Fruit fly (Drosophila melanogaster) whole organism, embryonic: ENCODE data around the gene RhoBTB.
A peak's percentile ranks its signal among the peaks of the same experiment; 100 is the strongest.

Experiments
- Atf3 ChIP-seq: fragments of 200-800 bp; sonication (Bioruptor generic); optimal IDR thresholded peaks from 3 replicates; lab custom pipeline; 2016; ENCODE audit warnings: missing biosample characterization, missing genetic modification characterization
- B-H2 ChIP-seq: fragments of 200-800 bp; sonication (Bioruptor generic); optimal IDR thresholded peaks from 2 replicates; lab custom pipeline; 2018; ENCODE audit warnings: missing biosample characterization, mild to moderate bottlenecking, missing genetic modification characterization
- BEAF-32 ChIP-seq: fragments of 200-800 bp; sonication (Bioruptor generic); optimal IDR thresholded peaks from 3 replicates; lab custom pipeline; 2017; ENCODE audit warnings: missing biosample characterization, missing genetic modification characterization, mild to moderate bottlenecking, moderate library complexity, missing genetic modification reagents
- CG10462 ChIP-seq: fragments of 200-800 bp; sonication (Bioruptor generic); optimal IDR thresholded peaks from 2 replicates; lab custom pipeline; 2016; ENCODE audit warnings: missing biosample characterization, missing genetic modification characterization
- CG10959 ChIP-seq: fragments of 200-800 bp; sonication (Bioruptor generic); IDR thresholded peaks from 2 replicates; pipeline ENCODE4 v1.3.6; 2022; ENCODE audit warnings: missing biosample characterization, missing genetic modification characterization
- CG14441 ChIP-seq: fragments of 200-800 bp; sonication (Bioruptor generic); IDR thresholded peaks from 2 replicates; pipeline ENCODE4 v1.3.6; 2022; ENCODE audit warnings: missing biosample characterization, missing genetic modification characterization
- CG15073 ChIP-seq: fragments of 200-800 bp; sonication (Bioruptor generic); optimal IDR thresholded peaks from 2 replicates; lab custom pipeline; 2016; ENCODE audit warnings: missing biosample characterization, missing genetic modification characterization
- CG15479 ChIP-seq: fragments of 200-800 bp; sonication (Bioruptor generic); optimal IDR thresholded peaks from 3 replicates; lab custom pipeline; 2019; ENCODE audit warnings: missing biosample characterization, mild to moderate bottlenecking, missing genetic modification characterization, moderate library complexity
- CG16813 ChIP-seq: fragments of 200-800 bp; sonication (Bioruptor generic); IDR thresholded peaks from 3 replicates; pipeline ENCODE4 v1.3.6; 2022; ENCODE audit warnings: missing biosample characterization, missing genetic modification characterization; ENCODE audit not compliant: partially characterized antibody
- CG17612 ChIP-seq: fragments of 200-800 bp; sonication (Bioruptor generic); IDR thresholded peaks from 2 replicates; pipeline ENCODE4 v1.3.6; 2022; ENCODE audit warnings: missing biosample characterization, missing genetic modification characterization
- CG2875 ChIP-seq: fragments of 200-800 bp; sonication (Bioruptor generic); optimal IDR thresholded peaks from 2 replicates; lab custom pipeline; 2017; ENCODE audit warnings: missing biosample characterization, mild to moderate bottlenecking, missing genetic modification characterization, missing genetic modification reagents
- CG31388 ChIP-seq: fragments of 200-800 bp; sonication (Bioruptor generic); optimal IDR thresholded peaks from 2 replicates; lab custom pipeline; 2016; ENCODE audit warnings: missing biosample characterization, missing genetic modification characterization
- CG33213 ChIP-seq: fragments of 200-800 bp; sonication (Bioruptor generic); optimal IDR thresholded peaks from 3 replicates; lab custom pipeline; 2016; ENCODE audit warnings: missing biosample characterization, missing genetic modification characterization
- CG3995 ChIP-seq: fragments of 200-800 bp; sonication (Bioruptor generic); optimal IDR thresholded peaks from 3 replicates; lab custom pipeline; 2016; ENCODE audit warnings: missing biosample characterization, missing genetic modification characterization
- CG43689 ChIP-seq: fragments of 200-800 bp; sonication (Bioruptor generic); IDR thresholded peaks from 2 replicates; pipeline ENCODE4 v1.3.6; 2022; ENCODE audit warnings: missing biosample characterization, missing genetic modification characterization
- CG5180 ChIP-seq: fragments of 200-800 bp; sonication (Bioruptor generic); optimal IDR thresholded peaks from 3 replicates; lab custom pipeline; 2017; ENCODE audit warnings: missing biosample characterization, missing genetic modification characterization, mild to moderate bottlenecking, moderate library complexity, missing genetic modification reagents
- CG5245 ChIP-seq: fragments of 200-800 bp; sonication (Bioruptor generic); optimal IDR thresholded peaks from 3 replicates; lab custom pipeline; 2016; ENCODE audit warnings: missing biosample characterization, missing genetic modification characterization
- CG6254 ChIP-seq: fragments of 200-800 bp; sonication (Bioruptor generic); optimal IDR thresholded peaks from 3 replicates; lab custom pipeline; 2017; ENCODE audit warnings: mild to moderate bottlenecking, missing biosample characterization, missing genetic modification reagents, missing genetic modification characterization
- CG6654 ChIP-seq: fragments of 200-800 bp; sonication (Bioruptor generic); optimal IDR thresholded peaks from 2 replicates; lab custom pipeline; 2017; ENCODE audit warnings: missing biosample characterization, mild to moderate bottlenecking, missing genetic modification characterization
- CG8944 ChIP-seq: fragments of 200-800 bp; sonication (Bioruptor generic); optimal IDR thresholded peaks from 3 replicates; lab custom pipeline; 2016; ENCODE audit warnings: missing biosample characterization, missing genetic modification characterization
- CG9437 ChIP-seq: fragments of 200-800 bp; sonication (Bioruptor generic); optimal IDR thresholded peaks from 2 replicates; lab custom pipeline; 2018; ENCODE audit warnings: missing biosample characterization, mild to moderate bottlenecking, missing genetic modification characterization
- Camta ChIP-seq: fragments of 200-800 bp; sonication (Bioruptor generic); optimal IDR thresholded peaks from 2 replicates; lab custom pipeline; 2016; ENCODE audit warnings: missing biosample characterization, missing genetic modification characterization
- Dbx ChIP-seq: fragments of 200-800 bp; sonication (Bioruptor generic); IDR thresholded peaks from 3 replicates; pipeline ENCODE4 v1.3.6; 2022; ENCODE audit warnings: missing biosample characterization, missing genetic modification characterization
- Dip2 ChIP-seq: fragments of 200-800 bp; sonication (Bioruptor generic); IDR thresholded peaks from 2 replicates; pipeline ENCODE4 v1.3.6; 2022; ENCODE audit warnings: missing biosample characterization, missing genetic modification characterization
- Elba2 ChIP-seq: fragments of 200-800 bp; sonication (Bioruptor generic); optimal IDR thresholded peaks from 3 replicates; lab custom pipeline; 2016; ENCODE audit warnings: missing biosample characterization, missing genetic modification characterization
- Fer1 ChIP-seq: fragments of 200-800 bp; sonication (Bioruptor generic); optimal IDR thresholded peaks from 2 replicates; lab custom pipeline; 2017; ENCODE audit warnings: missing biosample characterization, mild to moderate bottlenecking, missing genetic modification characterization
- Hand ChIP-seq: fragments of 200-800 bp; sonication (Bioruptor generic); optimal IDR thresholded peaks from 2 replicates; lab custom pipeline; 2017; ENCODE audit warnings: mild to moderate bottlenecking, missing biosample characterization, missing genetic modification reagents, missing genetic modification characterization
- Med ChIP-seq: fragments of 200-800 bp; sonication (Bioruptor generic); peaks from one replicate; lab custom pipeline; 2016; ENCODE audit warnings: missing biosample characterization, missing genetic modification characterization, mild to moderate bottlenecking, inconsistent platforms, moderate library complexity
- Nf-YB ChIP-seq: fragments of 200-800 bp; sonication (Bioruptor generic); optimal IDR thresholded peaks from 3 replicates; lab custom pipeline; 2019; ENCODE audit warnings: missing biosample characterization, mild to moderate bottlenecking, missing genetic modification characterization, moderate library complexity
- Pdp1 ChIP-seq, 2 experiments: fragments of 200-800 bp; sonication (Bioruptor generic); optimal IDR thresholded peaks; 3 replicates each; lab custom pipeline; 2016; ENCODE audit warnings: missing biosample characterization in 2 of 2, missing genetic modification characterization in 2 of 2, mild to moderate bottlenecking in 1 of 2, moderate library complexity in 1 of 2
- Ravus ChIP-seq: fragments of 200-800 bp; sonication (Bioruptor generic); IDR thresholded peaks from 2 replicates; pipeline ENCODE4 v1.3.6; 2022; ENCODE audit warnings: missing biosample characterization, missing genetic modification characterization
- Sry-β ChIP-seq: fragments of 200-800 bp; sonication (Bioruptor generic); optimal IDR thresholded peaks from 2 replicates; lab custom pipeline; 2018; ENCODE audit warnings: missing biosample characterization, mild to moderate bottlenecking, missing genetic modification characterization, moderate library complexity
- amos ChIP-seq: fragments of 200-800 bp; sonication (Bioruptor generic); IDR thresholded peaks from 2 replicates; pipeline ENCODE4 v1.3.6; 2022; ENCODE audit warnings: missing biosample characterization, missing genetic modification characterization; ENCODE audit not compliant: partially characterized antibody
- az2 ChIP-seq: fragments of 200-800 bp; sonication (Bioruptor generic); optimal IDR thresholded peaks from 3 replicates; lab custom pipeline; 2016; ENCODE audit warnings: missing biosample characterization, missing genetic modification characterization
- bab2 ChIP-seq: fragments of 200-800 bp; sonication (Bioruptor generic); optimal IDR thresholded peaks from 2 replicates; lab custom pipeline; 2016; ENCODE audit warnings: missing biosample characterization, missing genetic modification characterization
- dimm ChIP-seq: fragments of 200-800 bp; sonication (Bioruptor generic); IDR thresholded peaks from 2 replicates; pipeline ENCODE4 v1.3.6; 2022; ENCODE audit warnings: missing biosample characterization, missing genetic modification characterization
- ems ChIP-seq: fragments of 200-800 bp; sonication (Bioruptor generic); optimal IDR thresholded peaks from 3 replicates; lab custom pipeline; 2016; ENCODE audit warnings: missing biosample characterization, missing genetic modification characterization
- fd3F ChIP-seq: fragments of 200-800 bp; sonication (Bioruptor generic); optimal IDR thresholded peaks from 2 replicates; lab custom pipeline; 2018; ENCODE audit warnings: missing biosample characterization, mild to moderate bottlenecking, missing genetic modification characterization, moderate library complexity
- gcm2 ChIP-seq: fragments of 200-800 bp; sonication (Bioruptor generic); optimal IDR thresholded peaks from 2 replicates; lab custom pipeline; 2016; ENCODE audit warnings: missing biosample characterization, missing genetic modification characterization
- ken ChIP-seq: fragments of 200-800 bp; sonication (Bioruptor generic); IDR thresholded peaks from 3 replicates; pipeline ENCODE4 v1.3.6; 2022; ENCODE audit warnings: missing biosample characterization, missing genetic modification characterization
- lov ChIP-seq, 2 experiments: fragments of 200-800 bp in 1 of 2; fragments of >200 bp in 1 of 2; sonication (Bioruptor generic) in 1 of 2; IDR thresholded peaks in 1 of 2; optimal IDR thresholded peaks in 1 of 2; 2 replicates in 1 of 2; 3 replicates in 1 of 2; pipeline versions ENCODE4 v1.3.6 to Lab custom; 2017 to 2022; ENCODE audit warnings: missing biosample characterization in 1 of 2, missing genetic modification characterization in 1 of 2
- nmo ChIP-seq: fragments of 200-800 bp; sonication (Bioruptor generic); optimal IDR thresholded peaks from 2 replicates; lab custom pipeline; 2018; ENCODE audit warnings: missing biosample characterization, mild to moderate bottlenecking, missing genetic modification characterization, moderate library complexity
- pros ChIP-seq: fragments of 200-800 bp; sonication (Bioruptor generic); optimal IDR thresholded peaks from 3 replicates; lab custom pipeline; 2019; ENCODE audit warnings: missing biosample characterization, mild to moderate bottlenecking, missing genetic modification characterization, moderate library complexity
- sd ChIP-seq: fragments of 200-800 bp; sonication (Bioruptor generic); optimal IDR thresholded peaks from 3 replicates; lab custom pipeline; 2018; ENCODE audit warnings: missing biosample characterization, mild to moderate bottlenecking, missing genetic modification characterization, moderate library complexity
- sima ChIP-seq: fragments of 200-800 bp; sonication (Bioruptor generic); optimal IDR thresholded peaks from 2 replicates; lab custom pipeline; 2016; ENCODE audit warnings: missing biosample characterization, missing genetic modification characterization
- usp ChIP-seq: fragments of >200 bp; optimal IDR thresholded peaks from 2 replicates; lab custom pipeline; 2017; ENCODE audit warnings: missing biosample characterization, missing genetic modification characterization
- vvl ChIP-seq: fragments of 200-800 bp; sonication (Bioruptor generic); IDR thresholded peaks from 2 replicates; pipeline ENCODE4 v1.3.6; 2022; ENCODE audit warnings: missing biosample characterization, missing genetic modification characterization

Gene RhoBTB

dm6 chr3L:20398243-20399222 lies 22.5 kb downstream of the RhoBTB start (continued):
- TF ChIP-seq CG15479 (GFP tag; lab: Kevin White, UChicago), result no peak
- TF ChIP-seq CG17612 (GFP tag; lab: Robert Waterston, UW), result no peak
- peak; percentile 69 for TF ChIP-seq ems (GFP tag; lab: Kevin White, UChicago)
- TF ChIP-seq CG31388 (GFP tag; lab: Kevin White, UChicago), result peak; percentile 67
- peak; percentile 66 for TF ChIP-seq sd (tag; lab: Kevin White, UChicago)
- no peak for TF ChIP-seq amos (GFP tag; lab: Robert Waterston, UW)
- TF ChIP-seq CG10959 (GFP tag; lab: Robert Waterston, UW), result 0 out of 2 replicates have a peak, but pooled peaks have one; percentile 46
- TF ChIP-seq Med (GFP tag; lab: Kevin White, UChicago), result peak; percentile 93
- TF ChIP-seq Camta (GFP tag; lab: Kevin White, UChicago), result peak; percentile 60
- TF ChIP-seq Atf3 (GFP tag; lab: Kevin White, UChicago), result peak; percentile 41
- no peak for TF ChIP-seq usp (GFP tag; lab: Kevin White, UChicago)
- TF ChIP-seq CG9437 (GFP tag; lab: Kevin White, UChicago), result peak; percentile 86
- TF ChIP-seq Fer1 (GFP tag; lab: Kevin White, UChicago), result peak; percentile 85
- TF ChIP-seq fd3F (GFP tag; lab: Kevin White, UChicago), result peak; percentile 86
- peak; percentile 44 for TF ChIP-seq Ravus (GFP tag; lab: Robert Waterston, UW)
- no peak for TF ChIP-seq Dip2 (GFP tag; lab: Robert Waterston, UW)
- no peak for TF ChIP-seq B-H2 (GFP tag; lab: Kevin White, UChicago)
- TF ChIP-seq CG5180 (GFP tag; lab: Kevin White, UChicago), result peak; percentile 74
- TF ChIP-seq dimm (GFP tag; lab: Robert Waterston, UW), result no peak
- peak; percentile 22 for TF ChIP-seq CG3995 (GFP tag; lab: Kevin White, UChicago)
- peak; percentile 71 for TF ChIP-seq bab2 (GFP tag; lab: Kevin White, UChicago)
- peak; percentile 47 for TF ChIP-seq CG33213
- TF ChIP-seq az2 (GFP tag; lab: Kevin White, UChicago), result peak; percentile 83
- TF ChIP-seq Sry-β (GFP tag; lab: Kevin White, UChicago), result peak; percentile 33
- TF ChIP-seq Pdp1 (GFP tag; optimal IDR thresholded peaks at IDR 0.05; lab: Kevin White, UChicago), result peak; percentile 69 to 85
- peak; percentile 70 for TF ChIP-seq CG5245 (GFP tag; lab: Kevin White, UChicago)
- peak; percentile 91 for TF ChIP-seq nmo (GFP tag; lab: Kevin White, UChicago)
- TF ChIP-seq CG14441, result peak; percentile 79
- peak; percentile 44 for TF ChIP-seq CG6254 (GFP tag; lab: Kevin White, UChicago)
- 0 out of 2 replicates have a peak, but pooled peaks have one; percentile 24 for TF ChIP-seq CG43689 (GFP tag; lab: Robert Waterston, UW)
- TF ChIP-seq Nf-YB (GFP tag; lab: Kevin White, UChicago), result peak; percentile 69
- peak; percentile 83 for TF ChIP-seq gcm2 (GFP tag; lab: Kevin White, UChicago)
- TF ChIP-seq Hand, result peak; percentile 74
- peak; percentile 80 for TF ChIP-seq CG2875 (GFP tag; lab: Kevin White, UChicago)
- no peak for TF ChIP-seq lov (optimal IDR thresholded peaks at IDR 0.05; lab: Kevin White, UChicago)
- no peak for TF ChIP-seq lov (GFP tag; IDR thresholded peaks at IDR 0.05; lab: Robert Waterston, UW)
- TF ChIP-seq CG8944 (GFP tag; lab: Kevin White, UChicago), result peak; percentile 50
- no peak for TF ChIP-seq CG16813 (GFP tag; lab: Robert Waterston, UW)
- peak; percentile 76 for TF ChIP-seq CG10462 (GFP tag; lab: Kevin White, UChicago)
- no peak for TF ChIP-seq BEAF-32 (GFP tag; lab: Kevin White, UChicago)
- peak; percentile 61; the same call in 2 of the 3 replicates for TF ChIP-seq Dbx (GFP tag; lab: Robert Waterston, UW)
- TF ChIP-seq pros (GFP tag; lab: Kevin White, UChicago), result no peak
- TF ChIP-seq CG6654 (GFP tag; lab: Kevin White, UChicago), result peak; percentile 47
- TF ChIP-seq vvl (GFP tag; lab: Robert Waterston, UW), result peak; percentile 80
- TF ChIP-seq Elba2 (GFP tag; lab: Kevin White, UChicago), result peak; percentile 5
- peak; percentile 59; the same call in 2 of the 3 replicates for TF ChIP-seq ken
- no peak for TF ChIP-seq sima
- TF ChIP-seq CG15073 (GFP tag; lab: Kevin White, UChicago), result no peak
